Worm (Caenorhabditis elegans) whole organism, L1 larva: ENCODE data around the gene nhr-193.

Source experiments
- C04F5.9 ChIP-seq: sonication (generic microtip); optimal IDR thresholded peaks from 2 replicates; lab custom pipeline; 2016; ENCODE audit warnings: missing genetic modification characterization, missing compliant biosample characterization
- F16B12.6 ChIP-seq: fragments of 150-350 bp; optimal IDR thresholded peaks from 2 replicates; lab custom pipeline; 2014; ENCODE audit warnings: missing biosample characterization, missing genetic modification characterization
- Y116A8C.19 ChIP-seq: sonication (generic microtip); optimal IDR thresholded peaks from 2 replicates; lab custom pipeline; 2016; ENCODE audit warnings: missing compliant biosample characterization, missing genetic modification characterization, borderline replicate concordance
- alr-1 ChIP-seq: fragments of 200-800 bp; sonication (Bioruptor generic); optimal IDR thresholded peaks from 2 replicates; lab custom pipeline; 2018; ENCODE audit warnings: borderline replicate concordance, mild to moderate bottlenecking, missing genetic modification characterization, missing compliant biosample characterization
- aly-2 ChIP-seq: fragments of 150-350 bp; optimal IDR thresholded peaks from 2 replicates; lab custom pipeline; 2014; ENCODE audit warnings: missing biosample characterization, missing genetic modification characterization
- ama-1 ChIP-seq: fragments of 150-350 bp; optimal IDR thresholded peaks from 2 replicates; lab custom pipeline; 2014
- blmp-1 ChIP-seq: fragments of 150-350 bp; optimal IDR thresholded peaks from 2 replicates; lab custom pipeline; 2014; ENCODE audit warnings: missing biosample characterization, missing genetic modification characterization
- ceh-82 ChIP-seq, 3 experiments: fragments of 150-350 bp in 1 of 3; sonication (generic microtip) in 2 of 3; optimal IDR thresholded peaks; 2 replicates each; lab custom pipeline; 2014 to 2017; ENCODE audit warnings: missing biosample characterization in 3 of 3, missing genetic modification characterization in 3 of 3
- ceh-88 ChIP-seq: fragments of 200-800 bp; sonication (Bioruptor generic); IDR thresholded peaks from 2 replicates; pipeline ENCODE4 v1.3.6; 2022; ENCODE audit warnings: missing genetic modification characterization, missing compliant biosample characterization
- ces-1 ChIP-seq: fragments of 150-350 bp; optimal IDR thresholded peaks from 2 replicates; lab custom pipeline; 2014; ENCODE audit warnings: missing biosample characterization, missing genetic modification reagents, missing genetic modification characterization
- dpl-1 ChIP-seq, 3 experiments: fragments of 150-350 bp in 2 of 3; sonication (generic microtip) in 1 of 3; optimal IDR thresholded peaks; 2 replicates each; lab custom pipeline; 2014 to 2017; ENCODE audit warnings: missing biosample characterization in 3 of 3, missing genetic modification characterization in 3 of 3, missing genetic modification reagents in 3 of 3
- efl-1 ChIP-seq, 4 experiments: fragments of 150-350 bp; optimal IDR thresholded peaks in 3 of 4; peaks in 1 of 4; 1 replicate in 1 of 4; 2 replicates in 3 of 4; lab custom pipeline; 2014; ENCODE audit warnings: missing biosample characterization in 2 of 4, missing genetic modification characterization in 2 of 4, missing genetic modification reagents in 2 of 4
- efl-3 ChIP-seq: fragments of 200-800 bp; sonication (Bioruptor generic); optimal IDR thresholded peaks from 2 replicates; lab custom pipeline; 2018; ENCODE audit warnings: mild to moderate bottlenecking, missing genetic modification characterization, missing compliant biosample characterization
- ets-5 ChIP-seq: fragments of 200-800 bp; sonication (Bioruptor generic); IDR thresholded peaks from 2 replicates; pipeline ENCODE4 v1.3.6; 2022; ENCODE audit warnings: missing genetic modification characterization, missing compliant biosample characterization
- fkh-10 ChIP-seq: sonication (generic microtip); optimal IDR thresholded peaks from 2 replicates; lab custom pipeline; 2017; ENCODE audit warnings: missing biosample characterization, missing genetic modification reagents, missing genetic modification characterization
- fkh-4 ChIP-seq: sonication (generic microtip); optimal IDR thresholded peaks from 2 replicates; lab custom pipeline; 2016; ENCODE audit warnings: missing compliant biosample characterization, missing genetic modification characterization, borderline replicate concordance
- fos-1 ChIP-seq: fragments of 150-350 bp; optimal IDR thresholded peaks from 2 replicates; lab custom pipeline; 2014; ENCODE audit warnings: missing biosample characterization, missing genetic modification characterization
- grh-1 ChIP-seq: fragments of 200-800 bp; sonication (Bioruptor generic); IDR thresholded peaks from 2 replicates; pipeline ENCODE4 v1.3.6; 2022; ENCODE audit warnings: missing genetic modification reagents, missing genetic modification characterization, missing compliant biosample characterization
- hlh-4 ChIP-seq: sonication (generic microtip); optimal IDR thresholded peaks from 2 replicates; lab custom pipeline; 2016; ENCODE audit warnings: mild to moderate bottlenecking, missing genetic modification characterization, missing compliant biosample characterization
- irx-1 ChIP-seq: sonication (generic microtip); optimal IDR thresholded peaks from 2 replicates; lab custom pipeline; 2016; ENCODE audit warnings: missing genetic modification characterization, missing compliant biosample characterization
- isw-1 ChIP-seq: fragments of 200-800 bp; sonication (Bioruptor generic); IDR thresholded peaks from 2 replicates; pipeline ENCODE4 v1.3.6; 2022; ENCODE audit warnings: missing genetic modification characterization, missing compliant biosample characterization
- jun-1 ChIP-seq: fragments of 150-350 bp; optimal IDR thresholded peaks from 2 replicates; lab custom pipeline; 2014; ENCODE audit warnings: missing biosample characterization, missing genetic modification reagents, missing genetic modification characterization
- lin-13 ChIP-seq: fragments of 150-350 bp; optimal IDR thresholded peaks from 2 replicates; lab custom pipeline; 2014; ENCODE audit warnings: missing biosample characterization, missing genetic modification reagents, missing genetic modification characterization
- lin-14 ChIP-seq: fragments of 200-800 bp; sonication (Bioruptor generic); optimal IDR thresholded peaks from 2 replicates; lab custom pipeline; 2018; ENCODE audit warnings: mild to moderate bottlenecking, missing genetic modification characterization, moderate library complexity, missing compliant biosample characterization
- lin-39 ChIP-seq: fragments of 150-350 bp; optimal IDR thresholded peaks from 2 replicates; lab custom pipeline; 2014; ENCODE audit warnings: missing biosample characterization, missing genetic modification reagents, missing genetic modification characterization
- lir-3 ChIP-seq: sonication (generic microtip); optimal IDR thresholded peaks from 2 replicates; lab custom pipeline; 2016; ENCODE audit warnings: mild to moderate bottlenecking, missing genetic modification characterization, moderate library complexity, missing compliant biosample characterization; ENCODE audit not compliant: poor library complexity
- mab-9 ChIP-seq: fragments of 200-800 bp; sonication (Bioruptor generic); IDR thresholded peaks from 2 replicates; pipeline ENCODE4 v1.3.6; 2022; ENCODE audit warnings: missing genetic modification reagents, missing genetic modification characterization, missing compliant biosample characterization
- mdl-1 ChIP-seq, 2 experiments: fragments of 150-350 bp; optimal IDR thresholded peaks; 2 replicates each; lab custom pipeline; 2014 to 2017; ENCODE audit warnings: missing biosample characterization in 2 of 2, missing genetic modification characterization in 2 of 2, inconsistent platforms in 1 of 2
- mef-2 ChIP-seq: fragments of 150-350 bp; optimal IDR thresholded peaks from 2 replicates; lab custom pipeline; 2014; ENCODE audit warnings: missing biosample characterization, missing genetic modification characterization
- nhr-11 ChIP-seq: fragments of 150-350 bp; optimal IDR thresholded peaks from 2 replicates; lab custom pipeline; 2014; ENCODE audit warnings: missing biosample characterization, missing genetic modification characterization
- nhr-19 ChIP-seq: fragments of 200-800 bp; sonication (Bioruptor generic); conservative IDR thresholded peaks from 2 replicates; pipeline ENCODE4 v1.3.6; 2022; ENCODE audit warnings: missing genetic modification characterization, missing compliant biosample characterization
- nhr-237 ChIP-seq: fragments of 150-350 bp; optimal IDR thresholded peaks from 2 replicates; lab custom pipeline; 2014; ENCODE audit warnings: missing biosample characterization, missing genetic modification characterization
- nhr-28 ChIP-seq: fragments of 150-350 bp; optimal IDR thresholded peaks from 2 replicates; lab custom pipeline; 2014; ENCODE audit warnings: missing biosample characterization, missing genetic modification characterization
- nhr-71 ChIP-seq: sonication (generic microtip); optimal IDR thresholded peaks from 2 replicates; lab custom pipeline; 2016; ENCODE audit warnings: mild to moderate bottlenecking, missing genetic modification characterization, moderate library complexity, missing compliant biosample characterization
- nhr-84 ChIP-seq: sonication (generic microtip); optimal IDR thresholded peaks from 2 replicates; lab custom pipeline; 2017; ENCODE audit warnings: missing biosample characterization, missing genetic modification characterization
- nhr-90 ChIP-seq: sonication (generic microtip); optimal IDR thresholded peaks from 2 replicates; lab custom pipeline; 2016; ENCODE audit warnings: mild to moderate bottlenecking, missing genetic modification characterization, missing compliant biosample characterization; ENCODE audit not compliant: poor library complexity
- pax-3 ChIP-seq: fragments of 200-800 bp; sonication (Bioruptor generic); optimal IDR thresholded peaks from 2 replicates; lab custom pipeline; 2018; ENCODE audit warnings: mild to moderate bottlenecking, missing genetic modification characterization, moderate library complexity, missing compliant biosample characterization
- skn-1 ChIP-seq: fragments of 150-350 bp; optimal IDR thresholded peaks from 2 replicates; lab custom pipeline; 2014; ENCODE audit warnings: missing biosample characterization, missing genetic modification characterization
- snu-23 ChIP-seq: sonication (generic microtip); optimal IDR thresholded peaks from 2 replicates; lab custom pipeline; 2016; ENCODE audit warnings: missing genetic modification characterization, missing compliant biosample characterization
- sup-37 ChIP-seq: fragments of 200-800 bp; sonication (Bioruptor generic); optimal IDR thresholded peaks from 2 replicates; lab custom pipeline; 2018; ENCODE audit warnings: mild to moderate bottlenecking, missing genetic modification characterization, missing compliant biosample characterization
- swsn-7 ChIP-seq: sonication (generic microtip); optimal IDR thresholded peaks from 2 replicates; lab custom pipeline; 2016; ENCODE audit warnings: missing genetic modification characterization, missing compliant biosample characterization
- tbx-2 ChIP-seq: sonication (generic microtip); optimal IDR thresholded peaks from 2 replicates; lab custom pipeline; 2016; ENCODE audit warnings: missing genetic modification characterization, missing compliant biosample characterization
- tlp-1 ChIP-seq: fragments of 150-350 bp; optimal IDR thresholded peaks from 2 replicates; lab custom pipeline; 2014; ENCODE audit warnings: missing biosample characterization, missing genetic modification characterization
- unc-130 ChIP-seq: fragments of 150-350 bp; optimal IDR thresholded peaks from 2 replicates; lab custom pipeline; 2017; ENCODE audit warnings: missing biosample characterization, missing genetic modification characterization, inconsistent platforms
- unc-30 ChIP-seq: sonication (generic microtip); optimal IDR thresholded peaks from 2 replicates; lab custom pipeline; 2017; ENCODE audit warnings: missing biosample characterization, missing genetic modification characterization
- unc-62 ChIP-seq: fragments of 150-350 bp; optimal IDR thresholded peaks from 2 replicates; lab custom pipeline; 2014; ENCODE audit warnings: missing biosample characterization, missing genetic modification reagents, missing genetic modification characterization
- unc-86 ChIP-seq: sonication (generic microtip); optimal IDR thresholded peaks from 2 replicates; lab custom pipeline; 2016; ENCODE audit warnings: missing genetic modification characterization, missing compliant biosample characterization
- unc-98 ChIP-seq: fragments of 200-800 bp; sonication (Bioruptor generic); IDR thresholded peaks from 2 replicates; pipeline ENCODE4 v1.3.6; 2022; ENCODE audit warnings: missing genetic modification characterization, missing compliant biosample characterization
- vab-15 ChIP-seq: sonication (generic microtip); optimal IDR thresholded peaks from 2 replicates; lab custom pipeline; 2017; ENCODE audit warnings: missing genotype, mild to moderate bottlenecking, missing genetic modification characterization, missing compliant biosample characterization
- zag-1 ChIP-seq: fragments of 150-350 bp; optimal IDR thresholded peaks from 2 replicates; lab custom pipeline; 2014; ENCODE audit warnings: missing biosample characterization, missing genetic modification characterization
- zip-4 ChIP-seq: fragments of 200-800 bp; sonication (Bioruptor generic); optimal IDR thresholded peaks from 2 replicates; lab custom pipeline; 2018; ENCODE audit warnings: mild to moderate bottlenecking, missing genetic modification characterization, moderate library complexity, missing compliant biosample characterization
- ztf-11 ChIP-seq, 2 experiments: sonication (generic microtip); optimal IDR thresholded peaks; 2 replicates each; lab custom pipeline; 2016 to 2017; ENCODE audit warnings: missing genetic modification characterization in 2 of 2, missing biosample characterization in 1 of 2, missing compliant biosample characterization in 1 of 2

nhr-193 gene

DNA sequence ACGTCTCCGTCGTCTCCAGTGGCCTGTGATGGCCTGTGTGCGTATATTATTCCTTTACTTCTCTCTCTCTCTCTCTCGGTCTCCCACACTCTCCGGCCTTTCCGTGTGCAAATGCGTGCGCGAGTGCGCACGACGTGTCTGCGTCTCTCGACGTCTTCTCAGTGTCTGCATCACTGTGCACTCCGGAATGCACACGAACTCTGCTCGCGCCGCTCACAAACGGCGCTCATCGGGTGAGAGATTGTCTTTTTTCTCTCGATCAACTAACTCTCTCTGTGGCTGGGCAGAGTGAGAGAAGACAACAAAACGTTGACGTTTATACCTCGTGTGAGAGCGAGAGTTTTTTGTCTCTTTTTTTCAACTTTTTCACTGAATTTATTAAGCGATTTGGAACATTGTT lies 13.8 kb downstream of the nhr-193 start (continued):
- TF ChIP-seq vab-15 (tag; lab: Kevin White, UChicago) (no peak), mab-9 (GFP tag; lab: Robert Waterston, UW) (peak; percentile 38; the same call in 1 of the 2 replicates), ces-1 (GFP tag; lab: Kevin White, UChicago) (no peak), lin-13 (GFP tag; lab: Kevin White, UChicago) (peak; percentile 75), Y116A8C.19 (tag; lab: Kevin White, UChicago) (no peak), alr-1 (tag; lab: Kevin White, UChicago) (no peak), zag-1 (tag; lab: Kevin White, UChicago) (no peak), irx-1 (tag; lab: Kevin White, UChicago) (peak; percentile 81), mef-2 (no peak), F16B12.6 (peak; percentile 33), ama-1 (lab: Kevin White, UChicago) (no peak), ztf-11 (tag; optimal IDR thresholded peaks at IDR 0.05; lab: Kevin White, UChicago) (peak in 1 of 2 experiments; percentile 67), lin-39 (tag; lab: Kevin White, UChicago) (no peak), fkh-4 (no peak), ceh-82 (tag; optimal IDR thresholded peaks at IDR 0.05; lab: Kevin White, UChicago) (peak; percentile 82 to 91 (median 85)), dpl-1 (GFP tag; optimal IDR thresholded peaks at IDR 0.05; lab: Kevin White, UChicago) (peak; percentile 53 to 62 (median 56)), efl-1 (optimal IDR thresholded peaks at IDR 0.05; lab: Kevin White, UChicago) (peak; percentile 84 to 93), efl-1 (GFP tag; optimal IDR thresholded peaks at IDR 0.05 in 1 of 2; lab: Kevin White, UChicago) (peak; percentile 57 to 96), blmp-1 (tag; lab: Kevin White, UChicago) (peak; percentile 84), pax-3 (peak; percentile 76), swsn-7 (tag; lab: Kevin White, UChicago) (peak; percentile 92), efl-3 (GFP tag; lab: Kevin White, UChicago) (no peak), zip-4 (GFP tag; lab: Kevin White, UChicago) (peak; percentile 50), aly-2 (tag; lab: Kevin White, UChicago) (peak; percentile 9), nhr-19 (GFP tag; lab: Robert Waterston, UW) (peak; percentile 84), skn-1 (tag; lab: Kevin White, UChicago) (peak; percentile 89), lin-14 (GFP tag; lab: Kevin White, UChicago) (peak; percentile 98), unc-30 (no peak), nhr-90 (tag; lab: Kevin White, UChicago) (peak; percentile 83), lir-3 (tag; lab: Kevin White, UChicago) (no peak), nhr-11 (tag; lab: Kevin White, UChicago) (peak; percentile 5), C04F5.9 (tag; lab: Kevin White, UChicago) (no peak), ets-5 (GFP tag; lab: Robert Waterston, UW) (no peak), unc-62 (no peak), jun-1 (tag; lab: Kevin White, UChicago) (peak; percentile 83), sup-37 (GFP tag; lab: Kevin White, UChicago) (peak; percentile 61), nhr-84 (no peak), hlh-4 (tag; lab: Kevin White, UChicago) (no peak), unc-130 (tag; lab: Kevin White, UChicago) (no peak), nhr-71 (tag; lab: Kevin White, UChicago) (peak; percentile 97), snu-23 (GFP tag; lab: Kevin White, UChicago) (peak; percentile 96), unc-86 (peak; percentile 89), isw-1 (GFP tag; lab: Robert Waterston, UW) (peak; percentile 76), tbx-2 (tag; lab: Kevin White, UChicago) (peak; percentile 90), fos-1 (tag; lab: Kevin White, UChicago) (peak; percentile 79), nhr-28 (tag; lab: Kevin White, UChicago) (no peak), nhr-237 (tag; lab: Kevin White, UChicago) (peak; percentile 60), unc-98 (GFP tag; lab: Robert Waterston, UW) (no peak), ceh-88 (peak; percentile 68), grh-1 (GFP tag; lab: Robert Waterston, UW) (no peak), fkh-10 (GFP tag; lab: Kevin White, UChicago) (peak; percentile 79), tlp-1 (tag; lab: Kevin White, UChicago) (no peak), mdl-1 (tag; optimal IDR thresholded peaks at IDR 0.05; lab: Kevin White, UChicago) (peak; percentile 67 to 92)
